Fruit fly (Drosophila melanogaster): Measurements from ENCODE around the gene CG43675.

dm6 chr3R:9330231-9330630, 25.1 kb upstream of the CG43675 start, which contains the start of gene CG12951:
- no peak for TF ChIP-seq kay (GFP tag; ENCODE audit: borderline replicate concordance)
- no peak for TF ChIP-seq CG11617 (GFP tag; optimal IDR thresholded peaks at IDR 0.05)
- TF ChIP-seq Hr96 (GFP tag; optimal IDR thresholded peaks at IDR 0.05) = no peak
- TF ChIP-seq pad (GFP tag; optimal IDR thresholded peaks at IDR 0.05) = no peak
- TF ChIP-seq CG33017 (tag; optimal IDR thresholded peaks at IDR 0.05) = no peak
- no peak for TF ChIP-seq cic (GFP tag; optimal IDR thresholded peaks at IDR 0.05)
- TF ChIP-seq Clk (GFP tag; optimal IDR thresholded peaks at IDR 0.05) = no peak
- TF ChIP-seq ovo (GFP tag; optimal IDR thresholded peaks at IDR 0.05) = no peak

Measured in whole organism, adult.